Worm (Caenorhabditis elegans) whole organism, L1 larva: ENCODE results near the gene lag-1.

ENCODE experiments used
- C34B4.2 ChIP-seq: sonication (generic microtip); optimal IDR thresholded peaks from 2 replicates; lab custom pipeline; 2017; ENCODE audit warnings: mild to moderate bottlenecking, missing genetic modification characterization, missing compliant biosample characterization
- Y116A8C.19 ChIP-seq: sonication (generic microtip); optimal IDR thresholded peaks from 2 replicates; lab custom pipeline; 2016; ENCODE audit warnings: missing compliant biosample characterization, missing genetic modification characterization, borderline replicate concordance
- ama-1 ChIP-seq: fragments of 150-350 bp; optimal IDR thresholded peaks from 2 replicates; lab custom pipeline; 2014
- blmp-1 ChIP-seq: fragments of 150-350 bp; optimal IDR thresholded peaks from 2 replicates; lab custom pipeline; 2014; ENCODE audit warnings: missing biosample characterization, missing genetic modification characterization
- ceh-88 ChIP-seq: fragments of 200-800 bp; sonication (Bioruptor generic); IDR thresholded peaks from 2 replicates; pipeline ENCODE4 v1.3.6; 2022; ENCODE audit warnings: missing genetic modification characterization, missing compliant biosample characterization
- dpl-1 ChIP-seq, 3 experiments: fragments of 150-350 bp in 2 of 3; sonication (generic microtip) in 1 of 3; optimal IDR thresholded peaks; 2 replicates each; lab custom pipeline; 2014 to 2017; ENCODE audit warnings: missing biosample characterization in 3 of 3, missing genetic modification characterization in 3 of 3, missing genetic modification reagents in 3 of 3
- dsc-1 ChIP-seq: sonication (generic microtip); optimal IDR thresholded peaks from 2 replicates; lab custom pipeline; 2016; ENCODE audit warnings: mild to moderate bottlenecking, missing genetic modification characterization, missing compliant biosample characterization
- efl-1 ChIP-seq, 4 experiments: fragments of 150-350 bp; optimal IDR thresholded peaks in 3 of 4; peaks in 1 of 4; 1 replicate in 1 of 4; 2 replicates in 3 of 4; lab custom pipeline; 2014; ENCODE audit warnings: missing biosample characterization in 2 of 4, missing genetic modification characterization in 2 of 4, missing genetic modification reagents in 2 of 4
- egl-13 ChIP-seq: sonication (generic microtip); optimal IDR thresholded peaks from 2 replicates; lab custom pipeline; 2016; ENCODE audit warnings: missing genotype, missing genetic modification reagents, missing genetic modification characterization, missing compliant biosample characterization
- egl-27 ChIP-seq, 2 experiments: fragments of 150-350 bp in 1 of 2; sonication (generic microtip); optimal IDR thresholded peaks; 3 replicates each; lab custom pipeline; 2017 to 2018; ENCODE audit warnings: missing biosample characterization in 2 of 2, missing genetic modification characterization in 2 of 2, missing genetic modification reagents in 2 of 2
- elt-2 ChIP-seq: sonication (generic microtip); optimal IDR thresholded peaks from 2 replicates; lab custom pipeline; 2016; ENCODE audit warnings: missing genetic modification characterization, mild to moderate bottlenecking, inconsistent platforms, missing compliant biosample characterization, missing genetic modification reagents
- elt-3 ChIP-seq, 6 experiments: fragments of 150-350 bp in 1 of 6; sonication (generic microtip); optimal IDR thresholded peaks; 2 replicates each; lab custom pipeline; 2017 to 2018; ENCODE audit warnings: missing biosample characterization in 6 of 6, missing genetic modification characterization in 6 of 6, inconsistent platforms in 1 of 6
- fkh-4 ChIP-seq: sonication (generic microtip); optimal IDR thresholded peaks from 2 replicates; lab custom pipeline; 2016; ENCODE audit warnings: missing compliant biosample characterization, missing genetic modification characterization, borderline replicate concordance
- fkh-8 ChIP-seq: sonication (generic microtip); optimal IDR thresholded peaks from 2 replicates; lab custom pipeline; 2016; ENCODE audit warnings: mild to moderate bottlenecking, missing genetic modification characterization, missing compliant biosample characterization
- grh-1 ChIP-seq: fragments of 200-800 bp; sonication (Bioruptor generic); IDR thresholded peaks from 2 replicates; pipeline ENCODE4 v1.3.6; 2022; ENCODE audit warnings: missing genetic modification reagents, missing genetic modification characterization, missing compliant biosample characterization
- hlh-17 ChIP-seq: fragments of 200-800 bp; sonication (Bioruptor generic); optimal IDR thresholded peaks from 2 replicates; lab custom pipeline; 2018; ENCODE audit warnings: missing genetic modification characterization, mild to moderate bottlenecking, missing compliant biosample characterization, moderate library complexity, borderline replicate concordance
- hpl-2 ChIP-seq: fragments of 150-350 bp; optimal IDR thresholded peaks from 2 replicates; lab custom pipeline; 2014; ENCODE audit warnings: missing biosample characterization, missing genetic modification reagents, missing genetic modification characterization
- jun-1 ChIP-seq: fragments of 150-350 bp; optimal IDR thresholded peaks from 2 replicates; lab custom pipeline; 2014; ENCODE audit warnings: missing biosample characterization, missing genetic modification reagents, missing genetic modification characterization
- lin-14 ChIP-seq: fragments of 200-800 bp; sonication (Bioruptor generic); optimal IDR thresholded peaks from 2 replicates; lab custom pipeline; 2018; ENCODE audit warnings: mild to moderate bottlenecking, missing genetic modification characterization, moderate library complexity, missing compliant biosample characterization
- lin-35 ChIP-seq, 2 experiments: fragments of 150-350 bp; optimal IDR thresholded peaks; 2 replicates each; lab custom pipeline; 2014; ENCODE audit warnings: missing biosample characterization in 2 of 2, missing genetic modification characterization in 2 of 2, missing genetic modification reagents in 2 of 2
- lir-3 ChIP-seq: sonication (generic microtip); optimal IDR thresholded peaks from 2 replicates; lab custom pipeline; 2016; ENCODE audit warnings: mild to moderate bottlenecking, missing genetic modification characterization, moderate library complexity, missing compliant biosample characterization; ENCODE audit not compliant: poor library complexity
- mdl-1 ChIP-seq, 2 experiments: fragments of 150-350 bp; optimal IDR thresholded peaks; 2 replicates each; lab custom pipeline; 2014 to 2017; ENCODE audit warnings: missing biosample characterization in 2 of 2, missing genetic modification characterization in 2 of 2, inconsistent platforms in 1 of 2
- mef-2 ChIP-seq: fragments of 150-350 bp; optimal IDR thresholded peaks from 2 replicates; lab custom pipeline; 2014; ENCODE audit warnings: missing biosample characterization, missing genetic modification characterization
- mep-1 ChIP-seq: fragments of 150-350 bp; optimal IDR thresholded peaks from 2 replicates; lab custom pipeline; 2014; ENCODE audit warnings: missing biosample characterization, missing genetic modification characterization
- nhr-71 ChIP-seq: sonication (generic microtip); optimal IDR thresholded peaks from 2 replicates; lab custom pipeline; 2016; ENCODE audit warnings: mild to moderate bottlenecking, missing genetic modification characterization, moderate library complexity, missing compliant biosample characterization
- nhr-76 ChIP-seq: sonication (generic microtip); optimal IDR thresholded peaks from 2 replicates; lab custom pipeline; 2017; ENCODE audit warnings: missing biosample characterization, missing genetic modification characterization
- nhr-77 ChIP-seq: fragments of 150-350 bp; optimal IDR thresholded peaks from 2 replicates; lab custom pipeline; 2014; ENCODE audit warnings: missing biosample characterization, missing genetic modification characterization
- nhr-85 ChIP-seq: sonication (generic microtip); peaks from one replicate; lab custom pipeline; 2016; ENCODE audit warnings: missing genetic modification characterization, inconsistent platforms, missing compliant biosample characterization
- rnt-1 ChIP-seq: sonication (generic microtip); optimal IDR thresholded peaks from 2 replicates; lab custom pipeline; 2016; ENCODE audit warnings: mild to moderate bottlenecking, missing genetic modification characterization, moderate library complexity, missing compliant biosample characterization
- skn-1 ChIP-seq: fragments of 150-350 bp; optimal IDR thresholded peaks from 2 replicates; lab custom pipeline; 2014; ENCODE audit warnings: missing biosample characterization, missing genetic modification characterization
- snpc-4 ChIP-seq: fragments of 150-350 bp; optimal IDR thresholded peaks from 2 replicates; lab custom pipeline; 2014; ENCODE audit warnings: missing biosample characterization, missing genetic modification characterization
- sox-4 ChIP-seq: sonication (generic microtip); optimal IDR thresholded peaks from 2 replicates; lab custom pipeline; 2016; ENCODE audit warnings: missing genetic modification characterization, missing compliant biosample characterization
- sup-37 ChIP-seq: fragments of 200-800 bp; sonication (Bioruptor generic); optimal IDR thresholded peaks from 2 replicates; lab custom pipeline; 2018; ENCODE audit warnings: mild to moderate bottlenecking, missing genetic modification characterization, missing compliant biosample characterization
- tbx-2 ChIP-seq: sonication (generic microtip); optimal IDR thresholded peaks from 2 replicates; lab custom pipeline; 2016; ENCODE audit warnings: missing genetic modification characterization, missing compliant biosample characterization
- unc-130 ChIP-seq: fragments of 150-350 bp; optimal IDR thresholded peaks from 2 replicates; lab custom pipeline; 2017; ENCODE audit warnings: missing biosample characterization, missing genetic modification characterization, inconsistent platforms
- unc-30 ChIP-seq: sonication (generic microtip); optimal IDR thresholded peaks from 2 replicates; lab custom pipeline; 2017; ENCODE audit warnings: missing biosample characterization, missing genetic modification characterization
- unc-62 ChIP-seq: fragments of 150-350 bp; optimal IDR thresholded peaks from 2 replicates; lab custom pipeline; 2014; ENCODE audit warnings: missing biosample characterization, missing genetic modification reagents, missing genetic modification characterization
- ztf-4 ChIP-seq: fragments of 150-350 bp; optimal IDR thresholded peaks from 2 replicates; lab custom pipeline; 2014; ENCODE audit warnings: missing biosample characterization, missing genetic modification characterization

The lag-1 gene

ce11 chrIV:6083550-6084041 lies 11.6 kb upstream of the lag-1 start, which contains the start of gene ugt-20 (continued):
- TF ChIP-seq hpl-2 (GFP tag; lab: Kevin White, UChicago) (no peak), efl-1 (optimal IDR thresholded peaks at IDR 0.05; lab: Kevin White, UChicago) (peak; percentile 8 to 24), efl-1 (GFP tag; optimal IDR thresholded peaks at IDR 0.05 in 1 of 2; lab: Kevin White, UChicago) (peak in 1 of 2 experiments; percentile 94), sup-37 (GFP tag; lab: Kevin White, UChicago) (no peak), dpl-1 (GFP tag; optimal IDR thresholded peaks at IDR 0.05; lab: Kevin White, UChicago) (peak in 1 of 3 experiments; percentile 27), C34B4.2 (tag; lab: Kevin White, UChicago) (no peak), egl-27 (tag; optimal IDR thresholded peaks at IDR 0.05; lab: Kevin White, UChicago) (no peak), rnt-1 (no peak), unc-62 (GFP tag; lab: Kevin White, UChicago) (no peak)
- TF ChIP-seq, all 84 proteins: peak for 22

ce11 chrIV:6086479-6086878 lies 8.7 kb upstream of the lag-1 start:
- peak; percentile 76 for TF ChIP-seq elt-2 (tag; lab: Kevin White, UChicago)
- no peak for TF ChIP-seq sup-37 (GFP tag; lab: Kevin White, UChicago)
- TF ChIP-seq snpc-4, result no peak
- TF ChIP-seq lin-35 (GFP tag; optimal IDR thresholded peaks at IDR 0.05; lab: Kevin White, UChicago), result no peak

- peak; percentile 73 for TF ChIP-seq nhr-85
- TF ChIP-seq blmp-1 (tag; lab: Kevin White, UChicago), result peak; percentile 24
- no peak for TF ChIP-seq lir-3
- no peak for TF ChIP-seq sup-37 (GFP tag; lab: Kevin White, UChicago)
These were observed 2.9 kb upstream of the lag-1 start, which contains the start of gene K08B4.7 for ce11 chrIV:6092313-6092712. TSS of gene K08B4.7 (minus strand) at chrIV:6092413.

ce11 chrIV:6093477-6094314 lies 1.5 kb upstream of the lag-1 start, which contains the start of gene cpi-1:
TSS of gene cpi-1 (minus strand) at chrIV:6093680.
- peak; percentile 3 for TF ChIP-seq elt-2 (tag; lab: Kevin White, UChicago)
- TF ChIP-seq jun-1 (tag; lab: Kevin White, UChicago), result no peak
- no peak for TF ChIP-seq mep-1 (tag; lab: Kevin White, UChicago)
- TF ChIP-seq ama-1, result no peak
- peak; percentile 17 for TF ChIP-seq nhr-85
- peak in 2 of 6 experiments; percentile 19 to 70 for TF ChIP-seq elt-3 (tag; optimal IDR thresholded peaks at IDR 0.05; lab: Kevin White, UChicago)
- TF ChIP-seq mdl-1 (tag; optimal IDR thresholded peaks at IDR 0.05; lab: Kevin White, UChicago), result no peak
- peak; percentile 21 for TF ChIP-seq blmp-1 (tag; lab: Kevin White, UChicago)
- no peak for TF ChIP-seq lin-35 (GFP tag; optimal IDR thresholded peaks at IDR 0.05; lab: Kevin White, UChicago)
- peak; percentile 43 for TF ChIP-seq lin-14
- no peak for TF ChIP-seq tbx-2 (tag; lab: Kevin White, UChicago)
- TF ChIP-seq dsc-1 (tag; lab: Kevin White, UChicago), result no peak
- TF ChIP-seq fkh-8 (tag; lab: Kevin White, UChicago), result no peak
- no peak for TF ChIP-seq skn-1 (tag; lab: Kevin White, UChicago)
- TF ChIP-seq ceh-88 (GFP tag; lab: Robert Waterston, UW), result no peak
- no peak for TF ChIP-seq Y116A8C.19 (tag; lab: Kevin White, UChicago)
- no peak for TF ChIP-seq grh-1 (GFP tag; lab: Robert Waterston, UW)
- TF ChIP-seq nhr-71 (tag; lab: Kevin White, UChicago), result no peak
- TF ChIP-seq unc-30 (tag; lab: Kevin White, UChicago), result no peak
- no peak for TF ChIP-seq egl-13 (tag; lab: Kevin White, UChicago)
- TF ChIP-seq unc-130 (tag; lab: Kevin White, UChicago), result no peak

- TF ChIP-seq ztf-4 (tag; lab: Kevin White, UChicago), result no peak
- TF ChIP-seq C34B4.2 (tag; lab: Kevin White, UChicago), result no peak
- no peak for TF ChIP-seq skn-1 (tag; lab: Kevin White, UChicago)
- no peak for TF ChIP-seq hlh-17 (GFP tag; lab: Kevin White, UChicago)
- TF ChIP-seq sox-4 (tag; lab: Kevin White, UChicago), result no peak
- no peak for TF ChIP-seq fkh-4 (tag; lab: Kevin White, UChicago)
- TF ChIP-seq mef-2 (tag; lab: Kevin White, UChicago), result no peak
- no peak for TF ChIP-seq nhr-76 (tag; lab: Kevin White, UChicago)
- no peak for TF ChIP-seq sup-37 (GFP tag; lab: Kevin White, UChicago)
- TF ChIP-seq nhr-77 (tag; lab: Kevin White, UChicago), result no peak
These were observed 946 bp upstream of the lag-1 start for ce11 chrIV:6094315-6094606.
